Worm (Caenorhabditis elegans) whole organism, L1 larva: ENCODE results near the gene uvs-1.
A peak's percentile ranks its signal among the peaks of the same experiment; 100 is the strongest.

Experiments
- C16A3.4 ChIP-seq: fragments of 150-350 bp; optimal IDR thresholded peaks from 2 replicates; lab custom pipeline; 2014; ENCODE audit warnings: missing biosample characterization, missing genetic modification characterization
- C34B4.2 ChIP-seq: sonication (generic microtip); optimal IDR thresholded peaks from 2 replicates; lab custom pipeline; 2017; ENCODE audit warnings: mild to moderate bottlenecking, missing genetic modification characterization, missing compliant biosample characterization
- F16B12.6 ChIP-seq: fragments of 150-350 bp; optimal IDR thresholded peaks from 2 replicates; lab custom pipeline; 2014; ENCODE audit warnings: missing biosample characterization, missing genetic modification characterization
- aha-1 ChIP-seq: fragments of 150-350 bp; optimal IDR thresholded peaks from 2 replicates; lab custom pipeline; 2014; ENCODE audit warnings: missing biosample characterization, missing genetic modification characterization
- blmp-1 ChIP-seq: fragments of 150-350 bp; optimal IDR thresholded peaks from 2 replicates; lab custom pipeline; 2014; ENCODE audit warnings: missing biosample characterization, missing genetic modification characterization
- ceh-63 ChIP-seq: fragments of 200-800 bp; sonication (Bioruptor generic); optimal IDR thresholded peaks from 2 replicates; lab custom pipeline; 2018; ENCODE audit warnings: mild to moderate bottlenecking, missing genetic modification characterization, missing compliant biosample characterization
- ceh-82 ChIP-seq, 3 experiments: fragments of 150-350 bp in 1 of 3; sonication (generic microtip) in 2 of 3; optimal IDR thresholded peaks; 2 replicates each; lab custom pipeline; 2014 to 2017; ENCODE audit warnings: missing biosample characterization in 3 of 3, missing genetic modification characterization in 3 of 3
- ceh-88 ChIP-seq: fragments of 200-800 bp; sonication (Bioruptor generic); IDR thresholded peaks from 2 replicates; pipeline ENCODE4 v1.3.6; 2022; ENCODE audit warnings: missing genetic modification characterization, missing compliant biosample characterization
- dsc-1 ChIP-seq: sonication (generic microtip); optimal IDR thresholded peaks from 2 replicates; lab custom pipeline; 2016; ENCODE audit warnings: mild to moderate bottlenecking, missing genetic modification characterization, missing compliant biosample characterization
- efl-3 ChIP-seq: fragments of 200-800 bp; sonication (Bioruptor generic); optimal IDR thresholded peaks from 2 replicates; lab custom pipeline; 2018; ENCODE audit warnings: mild to moderate bottlenecking, missing genetic modification characterization, missing compliant biosample characterization
- elt-2 ChIP-seq: sonication (generic microtip); optimal IDR thresholded peaks from 2 replicates; lab custom pipeline; 2016; ENCODE audit warnings: missing genetic modification characterization, mild to moderate bottlenecking, inconsistent platforms, missing compliant biosample characterization, missing genetic modification reagents
- elt-3 ChIP-seq, 6 experiments: fragments of 150-350 bp in 1 of 6; sonication (generic microtip); optimal IDR thresholded peaks; 2 replicates each; lab custom pipeline; 2017 to 2018; ENCODE audit warnings: missing biosample characterization in 6 of 6, missing genetic modification characterization in 6 of 6, inconsistent platforms in 1 of 6
- fkh-10 ChIP-seq: sonication (generic microtip); optimal IDR thresholded peaks from 2 replicates; lab custom pipeline; 2017; ENCODE audit warnings: missing biosample characterization, missing genetic modification reagents, missing genetic modification characterization
- fkh-8 ChIP-seq: sonication (generic microtip); optimal IDR thresholded peaks from 2 replicates; lab custom pipeline; 2016; ENCODE audit warnings: mild to moderate bottlenecking, missing genetic modification characterization, missing compliant biosample characterization
- hlh-17 ChIP-seq: fragments of 200-800 bp; sonication (Bioruptor generic); optimal IDR thresholded peaks from 2 replicates; lab custom pipeline; 2018; ENCODE audit warnings: missing genetic modification characterization, mild to moderate bottlenecking, missing compliant biosample characterization, moderate library complexity, borderline replicate concordance
- hlh-4 ChIP-seq: sonication (generic microtip); optimal IDR thresholded peaks from 2 replicates; lab custom pipeline; 2016; ENCODE audit warnings: mild to moderate bottlenecking, missing genetic modification characterization, missing compliant biosample characterization
- irx-1 ChIP-seq: sonication (generic microtip); optimal IDR thresholded peaks from 2 replicates; lab custom pipeline; 2016; ENCODE audit warnings: missing genetic modification characterization, missing compliant biosample characterization
- isw-1 ChIP-seq: fragments of 200-800 bp; sonication (Bioruptor generic); IDR thresholded peaks from 2 replicates; pipeline ENCODE4 v1.3.6; 2022; ENCODE audit warnings: missing genetic modification characterization, missing compliant biosample characterization
- jun-1 ChIP-seq: fragments of 150-350 bp; optimal IDR thresholded peaks from 2 replicates; lab custom pipeline; 2014; ENCODE audit warnings: missing biosample characterization, missing genetic modification reagents, missing genetic modification characterization
- lin-13 ChIP-seq: fragments of 150-350 bp; optimal IDR thresholded peaks from 2 replicates; lab custom pipeline; 2014; ENCODE audit warnings: missing biosample characterization, missing genetic modification reagents, missing genetic modification characterization
- lin-14 ChIP-seq: fragments of 200-800 bp; sonication (Bioruptor generic); optimal IDR thresholded peaks from 2 replicates; lab custom pipeline; 2018; ENCODE audit warnings: mild to moderate bottlenecking, missing genetic modification characterization, moderate library complexity, missing compliant biosample characterization
- lir-3 ChIP-seq: sonication (generic microtip); optimal IDR thresholded peaks from 2 replicates; lab custom pipeline; 2016; ENCODE audit warnings: mild to moderate bottlenecking, missing genetic modification characterization, moderate library complexity, missing compliant biosample characterization; ENCODE audit not compliant: poor library complexity
- mdl-1 ChIP-seq, 2 experiments: fragments of 150-350 bp; optimal IDR thresholded peaks; 2 replicates each; lab custom pipeline; 2014 to 2017; ENCODE audit warnings: missing biosample characterization in 2 of 2, missing genetic modification characterization in 2 of 2, inconsistent platforms in 1 of 2
- nhr-11 ChIP-seq: fragments of 150-350 bp; optimal IDR thresholded peaks from 2 replicates; lab custom pipeline; 2014; ENCODE audit warnings: missing biosample characterization, missing genetic modification characterization
- nhr-12 ChIP-seq: sonication (generic microtip); optimal IDR thresholded peaks from 2 replicates; lab custom pipeline; 2017; ENCODE audit warnings: missing biosample characterization, missing genetic modification characterization
- nhr-28 ChIP-seq: fragments of 150-350 bp; optimal IDR thresholded peaks from 2 replicates; lab custom pipeline; 2014; ENCODE audit warnings: missing biosample characterization, missing genetic modification characterization
- nhr-47 ChIP-seq: sonication (generic microtip); optimal IDR thresholded peaks from 2 replicates; lab custom pipeline; 2016; ENCODE audit warnings: mild to moderate bottlenecking, missing genetic modification characterization, moderate library complexity, missing compliant biosample characterization
- nhr-84 ChIP-seq: sonication (generic microtip); optimal IDR thresholded peaks from 2 replicates; lab custom pipeline; 2017; ENCODE audit warnings: missing biosample characterization, missing genetic modification characterization
- nhr-90 ChIP-seq: sonication (generic microtip); optimal IDR thresholded peaks from 2 replicates; lab custom pipeline; 2016; ENCODE audit warnings: mild to moderate bottlenecking, missing genetic modification characterization, missing compliant biosample characterization; ENCODE audit not compliant: poor library complexity
- rnt-1 ChIP-seq: sonication (generic microtip); optimal IDR thresholded peaks from 2 replicates; lab custom pipeline; 2016; ENCODE audit warnings: mild to moderate bottlenecking, missing genetic modification characterization, moderate library complexity, missing compliant biosample characterization
- tbx-2 ChIP-seq: sonication (generic microtip); optimal IDR thresholded peaks from 2 replicates; lab custom pipeline; 2016; ENCODE audit warnings: missing genetic modification characterization, missing compliant biosample characterization
- unc-30 ChIP-seq: sonication (generic microtip); optimal IDR thresholded peaks from 2 replicates; lab custom pipeline; 2017; ENCODE audit warnings: missing biosample characterization, missing genetic modification characterization

uvs-1 gene

DNA sequence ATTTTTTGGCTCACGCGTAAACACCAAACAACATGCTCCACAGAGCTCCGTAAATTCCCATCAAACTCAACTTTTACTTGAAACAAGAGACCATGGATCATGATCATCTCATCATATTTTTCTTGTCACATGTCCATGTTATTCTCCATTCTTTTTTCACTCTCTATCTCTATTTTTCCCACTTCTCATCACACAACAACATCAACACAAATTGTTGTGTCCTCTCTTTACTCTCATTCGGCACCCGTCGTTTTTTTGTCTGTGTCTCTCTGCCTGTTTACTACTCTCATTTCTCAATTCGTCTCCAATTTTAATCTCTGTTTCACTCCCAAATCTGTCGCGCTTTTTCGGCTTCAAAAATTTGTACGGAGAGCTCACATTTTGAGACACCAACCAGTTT is 44.7 kb downstream of the uvs-1 start (continued):
- peak; percentile 53 for TF ChIP-seq irx-1 (tag; lab: Kevin White, UChicago)
- no peak for TF ChIP-seq hlh-4 (tag; lab: Kevin White, UChicago)
- TF ChIP-seq tbx-2 (tag; lab: Kevin White, UChicago) = peak; percentile 56
- peak; percentile 19; the same call in 1 of the 2 replicates for TF ChIP-seq isw-1 (GFP tag; lab: Robert Waterston, UW)
- TF ChIP-seq C34B4.2 (tag; lab: Kevin White, UChicago) = no peak
- TF ChIP-seq lin-14 = peak; percentile 97
- no peak for TF ChIP-seq aha-1 (tag; lab: Kevin White, UChicago)
- TF ChIP-seq efl-3 (GFP tag; lab: Kevin White, UChicago) = no peak
- TF ChIP-seq elt-2 (tag; lab: Kevin White, UChicago) = no peak
- no peak for TF ChIP-seq ceh-63 (GFP tag; lab: Kevin White, UChicago)
- peak; percentile 49; the same call in 1 of the 2 replicates for TF ChIP-seq ceh-88 (GFP tag; lab: Robert Waterston, UW)
- peak; percentile 45 for TF ChIP-seq lin-13
- peak; percentile 61 for TF ChIP-seq rnt-1
- TF ChIP-seq hlh-17 = no peak
- TF ChIP-seq nhr-11 (tag; lab: Kevin White, UChicago) = no peak
- TF ChIP-seq mdl-1 (tag; optimal IDR thresholded peaks at IDR 0.05; lab: Kevin White, UChicago) = peak in 1 of 2 experiments; percentile 73
- peak; percentile 56 for TF ChIP-seq lir-3
- TF ChIP-seq blmp-1 (tag; lab: Kevin White, UChicago) = peak; percentile 83
- TF ChIP-seq, all 84 proteins: peak for 33

DNA sequence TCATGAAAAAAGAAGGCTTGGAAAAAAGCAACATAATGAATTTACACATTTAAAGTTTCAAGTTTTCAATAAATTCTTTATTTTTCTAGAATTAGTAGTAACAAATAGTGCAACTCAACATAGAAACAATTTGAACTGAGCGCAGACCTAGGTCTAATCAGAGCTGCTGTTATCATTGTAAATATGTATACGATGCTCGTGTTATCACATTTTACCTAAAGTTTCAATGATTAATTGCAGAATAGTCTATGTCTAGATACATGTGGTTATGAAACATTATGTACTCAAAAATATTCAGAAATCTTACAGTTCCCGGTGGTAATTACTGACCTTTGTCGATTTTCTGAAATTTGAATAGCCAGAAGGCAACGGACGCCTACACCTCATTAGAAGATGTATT is 48.0 kb downstream of the uvs-1 start:
- TF ChIP-seq elt-2 (tag; lab: Kevin White, UChicago) (peak; percentile 38), lin-14 (no peak)
- TF ChIP-seq, all 84 proteins: peak for 1

DNA sequence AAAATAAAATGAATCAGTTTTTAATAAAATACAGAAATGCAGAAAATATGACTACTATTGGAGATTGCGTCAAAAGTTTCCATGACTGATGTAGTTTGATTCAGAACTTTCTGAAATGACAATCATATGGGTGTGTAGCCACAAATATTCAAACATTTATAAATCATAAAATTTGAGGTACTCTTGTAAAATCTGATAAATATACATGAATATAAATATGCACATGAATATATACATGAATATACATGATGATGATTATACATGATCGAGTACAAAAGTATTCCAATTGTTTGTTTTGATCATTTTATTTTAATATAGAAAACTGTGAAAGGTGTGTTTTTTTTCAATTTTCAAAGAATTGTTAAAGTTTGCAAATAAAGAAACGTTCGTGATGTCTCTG is 49.5 kb downstream of the uvs-1 start, which contains the start of gene T05B11.4:
T05B11.4 (minus strand) TSS at position 101 of the 400 bp plus-strand sequence.
- TF ChIP-seq nhr-12 (tag; lab: Kevin White, UChicago) = no peak
- no peak for TF ChIP-seq elt-2 (tag; lab: Kevin White, UChicago)
- TF ChIP-seq unc-30 (tag; lab: Kevin White, UChicago) = no peak
- no peak for TF ChIP-seq nhr-47 (tag; lab: Kevin White, UChicago)
- TF ChIP-seq fkh-10 = no peak
- TF ChIP-seq elt-3 (tag; optimal IDR thresholded peaks at IDR 0.05; lab: Kevin White, UChicago) = no peak
- no peak for TF ChIP-seq C34B4.2 (tag; lab: Kevin White, UChicago)
- no peak for TF ChIP-seq C16A3.4 (tag; lab: Kevin White, UChicago)
- no peak for TF ChIP-seq nhr-90
- no peak for TF ChIP-seq jun-1 (tag; lab: Kevin White, UChicago)
- TF ChIP-seq nhr-28 = no peak
- no peak for TF ChIP-seq dsc-1
- TF ChIP-seq fkh-8 (tag; lab: Kevin White, UChicago) = no peak
- no peak for TF ChIP-seq ceh-82 (tag; optimal IDR thresholded peaks at IDR 0.05; lab: Kevin White, UChicago)
- no peak for TF ChIP-seq tbx-2 (tag; lab: Kevin White, UChicago)
- no peak for TF ChIP-seq F16B12.6 (tag; lab: Kevin White, UChicago)
- TF ChIP-seq nhr-84 (tag; lab: Kevin White, UChicago) = no peak
